Fruit fly (Drosophila melanogaster) whole organism, embryonic: Measurements from ENCODE around the gene Catsup.

ENCODE experiments used
- Asciz ChIP-seq: fragments of 200-800 bp; sonication (Bioruptor generic); optimal IDR thresholded peaks from 2 replicates; lab custom pipeline; 2017; ENCODE audit warnings: missing biosample characterization, mild to moderate bottlenecking, missing genetic modification characterization, missing genetic modification reagents
- B-H1 ChIP-seq: fragments of 200-800 bp; sonication (Bioruptor generic); IDR thresholded peaks from 3 replicates; pipeline ENCODE4 v1.3.6; 2022; ENCODE audit warnings: missing biosample characterization, missing genetic modification characterization
- CG10543 ChIP-seq: fragments of 200-800 bp; sonication (Bioruptor generic); optimal IDR thresholded peaks from 3 replicates; lab custom pipeline; 2017; ENCODE audit warnings: missing biosample characterization, mild to moderate bottlenecking, missing genetic modification characterization, moderate library complexity
- CG12219 ChIP-seq: fragments of 200-800 bp; sonication (Bioruptor generic); optimal IDR thresholded peaks from 3 replicates; lab custom pipeline; 2018; ENCODE audit warnings: missing biosample characterization, mild to moderate bottlenecking, missing genetic modification characterization
- CG12299 ChIP-seq: fragments of 200-800 bp; sonication (Bioruptor generic); optimal IDR thresholded peaks from 2 replicates; lab custom pipeline; 2018; ENCODE audit warnings: missing biosample characterization, mild to moderate bottlenecking, missing genetic modification characterization
- CG14860 ChIP-seq: fragments of 200-800 bp; sonication (Bioruptor generic); IDR thresholded peaks from 3 replicates; pipeline ENCODE4 v1.3.6; 2022; ENCODE audit warnings: missing biosample characterization, missing genetic modification characterization; ENCODE audit not compliant: partially characterized antibody
- CG15269 ChIP-seq: fragments of 200-800 bp; sonication (Bioruptor generic); optimal IDR thresholded peaks from 2 replicates; lab custom pipeline; 2018; ENCODE audit warnings: missing biosample characterization, mild to moderate bottlenecking, missing genetic modification characterization, moderate library complexity
- CG2678 ChIP-seq: fragments of 200-800 bp; sonication (Bioruptor generic); optimal IDR thresholded peaks from 3 replicates; lab custom pipeline; 2019; ENCODE audit warnings: missing biosample characterization, mild to moderate bottlenecking, missing genetic modification characterization, moderate library complexity
- CG34376 ChIP-seq: fragments of 200-800 bp; sonication (Bioruptor generic); optimal IDR thresholded peaks from 2 replicates; lab custom pipeline; 2018; ENCODE audit warnings: missing biosample characterization, mild to moderate bottlenecking, missing genetic modification characterization
- CG42726 ChIP-seq: fragments of 200-800 bp; sonication (Bioruptor generic); IDR thresholded peaks from 2 replicates; pipeline ENCODE4 v1.3.6; 2022; ENCODE audit warnings: missing biosample characterization, missing genetic modification characterization; ENCODE audit not compliant: partially characterized antibody
- CG4424 ChIP-seq: fragments of 200-800 bp; sonication (Bioruptor generic); optimal IDR thresholded peaks from 3 replicates; lab custom pipeline; 2016; ENCODE audit warnings: missing biosample characterization, missing genetic modification characterization
- CG9727 ChIP-seq: fragments of 200-800 bp; sonication (Bioruptor generic); optimal IDR thresholded peaks from 3 replicates; lab custom pipeline; 2017; ENCODE audit warnings: missing biosample characterization, mild to moderate bottlenecking, missing genetic modification characterization
- CG9797 ChIP-seq: fragments of 200-800 bp; sonication (Bioruptor generic); optimal IDR thresholded peaks from 3 replicates; lab custom pipeline; 2018; ENCODE audit warnings: missing biosample characterization, mild to moderate bottlenecking, missing genetic modification characterization
- CG9817 ChIP-seq: fragments of 200-800 bp; sonication (Bioruptor generic); optimal IDR thresholded peaks from 2 replicates; lab custom pipeline; 2018; ENCODE audit warnings: missing biosample characterization, mild to moderate bottlenecking, missing genetic modification characterization, moderate library complexity
- Chrac-16 ChIP-seq: fragments of 200-800 bp; sonication (Bioruptor generic); optimal IDR thresholded peaks from 3 replicates; lab custom pipeline; 2016; ENCODE audit warnings: missing biosample characterization, missing genetic modification characterization
- Dip3 ChIP-seq: fragments of 200-800 bp; sonication (Bioruptor generic); optimal IDR thresholded peaks from 3 replicates; lab custom pipeline; 2016; ENCODE audit warnings: missing biosample characterization, missing genetic modification characterization
- E2f2 ChIP-seq: fragments of 200-800 bp; sonication (Bioruptor generic); IDR thresholded peaks from 2 replicates; pipeline ENCODE4 v1.3.6; 2022; ENCODE audit warnings: missing biosample characterization, missing genetic modification characterization
- Ets97D ChIP-seq: fragments of 200-800 bp; sonication (Bioruptor generic); optimal IDR thresholded peaks from 3 replicates; lab custom pipeline; 2016; ENCODE audit warnings: missing biosample characterization, missing genetic modification characterization
- Gug ChIP-seq: fragments of 200-800 bp; sonication (Bioruptor generic); IDR thresholded peaks from 4 replicates; pipeline ENCODE4 v1.3.6; 2022; ENCODE audit warnings: missing biosample characterization, missing genetic modification characterization
- HmgD ChIP-seq: fragments of 200-800 bp; sonication (Bioruptor generic); optimal IDR thresholded peaks from 3 replicates; lab custom pipeline; 2016; ENCODE audit warnings: missing biosample characterization, missing genetic modification characterization
- Hmr ChIP-seq: fragments of 200-800 bp; sonication (Bioruptor generic); optimal IDR thresholded peaks from 3 replicates; lab custom pipeline; 2017; ENCODE audit warnings: mild to moderate bottlenecking, missing biosample characterization, missing genetic modification reagents, missing genetic modification characterization
- MESR4 ChIP-seq: fragments of 200-800 bp; sonication (Bioruptor generic); optimal IDR thresholded peaks from 2 replicates; lab custom pipeline; 2018; ENCODE audit warnings: missing biosample characterization, mild to moderate bottlenecking, missing genetic modification characterization, moderate library complexity
- Mad ChIP-seq: fragments of 200-800 bp; sonication (Bioruptor generic); optimal IDR thresholded peaks from 2 replicates; lab custom pipeline; 2016; ENCODE audit warnings: missing biosample characterization, missing genetic modification characterization
- Nf-YB ChIP-seq: fragments of 200-800 bp; sonication (Bioruptor generic); optimal IDR thresholded peaks from 3 replicates; lab custom pipeline; 2019; ENCODE audit warnings: missing biosample characterization, mild to moderate bottlenecking, missing genetic modification characterization, moderate library complexity
- Ravus ChIP-seq: fragments of 200-800 bp; sonication (Bioruptor generic); IDR thresholded peaks from 2 replicates; pipeline ENCODE4 v1.3.6; 2022; ENCODE audit warnings: missing biosample characterization, missing genetic modification characterization
- TFAM ChIP-seq: fragments of 200-800 bp; sonication (Bioruptor generic); optimal IDR thresholded peaks from 2 replicates; lab custom pipeline; 2017; ENCODE audit warnings: missing biosample characterization, missing genetic modification characterization, inconsistent platforms
- aop ChIP-seq: fragments of 200-800 bp; sonication (Bioruptor generic); IDR thresholded peaks from 2 replicates; pipeline ENCODE4 v1.3.6; 2022; ENCODE audit warnings: missing biosample characterization, missing genetic modification characterization
- cg ChIP-seq: fragments of 200-800 bp; sonication (Bioruptor generic); optimal IDR thresholded peaks from 3 replicates; lab custom pipeline; 2019; ENCODE audit warnings: missing biosample characterization, mild to moderate bottlenecking, missing genetic modification characterization, moderate library complexity
- exex ChIP-seq: fragments of 200-800 bp; sonication (Bioruptor generic); optimal IDR thresholded peaks from 4 replicates; lab custom pipeline; 2018; ENCODE audit warnings: missing biosample characterization, mild to moderate bottlenecking, missing genetic modification characterization, moderate library complexity
- ftz-f1 ChIP-seq: fragments of 200-800 bp; sonication (Bioruptor generic); optimal IDR thresholded peaks from 2 replicates; lab custom pipeline; 2016; ENCODE audit warnings: missing biosample characterization, missing genetic modification characterization
- gro ChIP-seq: fragments of 200-800 bp; sonication (Bioruptor generic); optimal IDR thresholded peaks from 2 replicates; lab custom pipeline; 2016; ENCODE audit warnings: missing biosample characterization, missing genetic modification characterization
- ind ChIP-seq: fragments of 200-800 bp; sonication (Bioruptor generic); optimal IDR thresholded peaks from 3 replicates; lab custom pipeline; 2016; ENCODE audit warnings: missing biosample characterization, missing genetic modification characterization
- jing ChIP-seq: fragments of 200-800 bp; sonication (Bioruptor generic); optimal IDR thresholded peaks from 2 replicates; lab custom pipeline; 2018; ENCODE audit warnings: missing biosample characterization, mild to moderate bottlenecking, missing genetic modification characterization
- kah ChIP-seq: fragments of 200-800 bp; sonication (Bioruptor generic); optimal IDR thresholded peaks from 2 replicates; lab custom pipeline; 2018; ENCODE audit warnings: missing biosample characterization, mild to moderate bottlenecking, missing genetic modification characterization
- kay ChIP-seq: fragments of 200-800 bp; sonication (Bioruptor generic); optimal IDR thresholded peaks from 2 replicates; lab custom pipeline; 2016; ENCODE audit warnings: missing biosample characterization, missing genetic modification characterization
- maf-S ChIP-seq: fragments of 200-800 bp; sonication (Bioruptor generic); optimal IDR thresholded peaks from 2 replicates; lab custom pipeline; 2016; ENCODE audit warnings: missing biosample characterization, missing genetic modification characterization
- mam ChIP-seq: fragments of 200-800 bp; sonication (Bioruptor generic); optimal IDR thresholded peaks from 3 replicates; lab custom pipeline; 2016; ENCODE audit warnings: missing biosample characterization, missing genetic modification characterization
- mirr ChIP-seq: fragments of 200-800 bp; sonication (Bioruptor generic); optimal IDR thresholded peaks from 3 replicates; lab custom pipeline; 2018; ENCODE audit warnings: missing biosample characterization, mild to moderate bottlenecking, missing genetic modification characterization
- otp ChIP-seq: fragments of 200-800 bp; sonication (Bioruptor generic); IDR thresholded peaks from 3 replicates; pipeline ENCODE4, ENCODE4 v1.3.6; 2022; ENCODE audit warnings: missing biosample characterization, missing genetic modification characterization
- pnt ChIP-seq: fragments of 200-800 bp; sonication (Bioruptor generic); optimal IDR thresholded peaks from 3 replicates; lab custom pipeline; 2016; ENCODE audit warnings: missing biosample characterization, missing genetic modification characterization
- sc ChIP-seq, 3 experiments: fragments of >200 bp in 2 of 3; fragments of 200-800 bp in 1 of 3; sonication (Bioruptor generic) in 1 of 3; optimal IDR thresholded peaks; 2 replicates in 2 of 3; 3 replicates in 1 of 3; lab custom pipeline; 2017; ENCODE audit warnings: mild to moderate bottlenecking in 1 of 3, missing biosample characterization in 1 of 3, missing genetic modification characterization in 1 of 3, missing genetic modification reagents in 1 of 3
- sd ChIP-seq: fragments of 200-800 bp; sonication (Bioruptor generic); optimal IDR thresholded peaks from 3 replicates; lab custom pipeline; 2018; ENCODE audit warnings: missing biosample characterization, mild to moderate bottlenecking, missing genetic modification characterization, moderate library complexity
- tll ChIP-seq, 2 experiments: fragments of 200-800 bp in 1 of 2; fragments of >200 bp in 1 of 2; sonication (Bioruptor generic) in 1 of 2; optimal IDR thresholded peaks; 2 replicates each; lab custom pipeline; 2017 to 2019; ENCODE audit warnings: missing biosample characterization in 2 of 2, missing genetic modification characterization in 2 of 2, mild to moderate bottlenecking in 1 of 2, moderate library complexity in 1 of 2

Gene Catsup

DNA sequence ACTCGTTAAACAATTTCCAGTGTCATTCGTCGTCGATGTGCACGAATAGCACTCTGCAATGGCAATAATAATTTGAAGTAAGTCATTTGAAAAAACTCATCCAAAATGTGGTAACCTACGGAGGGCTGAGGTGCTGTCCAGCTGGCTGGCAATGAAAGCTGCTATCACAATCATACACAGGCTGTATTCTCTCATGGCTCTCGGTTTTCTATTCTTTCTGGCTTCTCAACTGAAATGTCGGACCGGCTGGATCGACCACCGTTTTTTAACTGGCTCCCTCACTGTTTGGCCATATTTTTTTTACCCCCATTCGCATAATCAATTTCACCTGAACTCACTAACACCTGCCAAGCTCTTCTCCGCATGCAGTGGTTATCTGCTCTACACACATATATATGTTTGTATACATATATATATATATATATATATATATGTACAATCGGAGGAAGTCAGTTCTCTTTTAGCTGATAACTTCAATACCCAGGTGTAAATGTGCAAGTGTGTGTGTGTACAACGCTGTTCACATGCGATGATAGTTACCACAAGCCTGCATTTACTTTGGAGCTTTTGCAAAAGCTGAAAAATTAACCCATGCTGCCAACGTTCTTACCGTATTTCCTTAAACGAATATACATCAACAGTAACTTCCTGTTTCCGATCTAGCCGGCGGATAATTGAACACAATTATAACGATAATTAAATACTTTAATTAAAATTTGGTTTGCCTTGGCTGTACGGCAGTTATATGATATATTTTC lies 45.8 kb upstream of the Catsup start, which contains the start of gene CG10650 (continued):
- no peak for TF ChIP-seq Gug
- no peak for TF ChIP-seq ftz-f1 (GFP tag; lab: Kevin White, UChicago)
- peak; percentile 17 for TF ChIP-seq CG34376 (GFP tag; lab: Kevin White, UChicago)
- TF ChIP-seq Nf-YB = peak; percentile 10
- TF ChIP-seq CG9727 (GFP tag; lab: Kevin White, UChicago) = no peak
- peak; percentile 67 for TF ChIP-seq cg
- TF ChIP-seq pnt (GFP tag; lab: Kevin White, UChicago) = no peak
- TF ChIP-seq Dip3 (GFP tag; lab: Kevin White, UChicago) = no peak
- TF ChIP-seq Hmr (GFP tag; lab: Kevin White, UChicago) = no peak
- TF ChIP-seq HmgD (GFP tag; lab: Kevin White, UChicago) = no peak
- TF ChIP-seq CG12219 (GFP tag; lab: Kevin White, UChicago) = no peak
- TF ChIP-seq CG10543 (GFP tag; lab: Kevin White, UChicago) = peak; percentile 64
- TF ChIP-seq Mad (GFP tag; lab: Kevin White, UChicago) = no peak

DNA sequence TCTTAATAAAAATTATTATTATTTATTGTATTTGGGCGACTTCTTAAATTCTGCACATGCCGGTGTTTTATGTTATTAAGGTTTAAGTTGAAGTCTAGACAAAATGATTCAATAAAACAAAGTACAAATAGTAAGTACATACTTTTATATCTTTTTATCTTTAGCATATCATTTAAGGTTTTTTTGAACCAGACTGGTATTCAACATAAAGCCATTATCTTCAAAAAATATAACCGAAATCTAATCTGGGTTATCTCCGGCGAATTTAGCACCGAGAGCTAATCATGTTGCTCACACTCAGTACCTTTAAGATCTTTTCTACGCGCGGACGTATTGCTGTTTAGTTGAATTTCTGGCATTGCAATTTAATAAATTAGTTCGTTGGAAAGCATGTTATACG lies 44.5 kb upstream of the Catsup start, which contains the start of gene CG31792:
TSS of gene CG31792 (plus strand) at position 301 of the 400 bp plus-strand sequence.
- TF ChIP-seq CG2678 = peak; percentile 3
- TF ChIP-seq CG15269 (tag; lab: Kevin White, UChicago) = peak; percentile 18
- TF ChIP-seq exex (tag; lab: Kevin White, UChicago) = peak; percentile 48
- peak; percentile 4 for TF ChIP-seq sd (tag; lab: Kevin White, UChicago)
- no peak for TF ChIP-seq CG42726 (GFP tag; lab: Robert Waterston, UW)
- no peak for TF ChIP-seq Chrac-16 (GFP tag; lab: Kevin White, UChicago)
- TF ChIP-seq aop (GFP tag; lab: Robert Waterston, UW) = no peak
- TF ChIP-seq HmgD (GFP tag; lab: Kevin White, UChicago) = no peak
- TF ChIP-seq tll (GFP tag; optimal IDR thresholded peaks at IDR 0.05; lab: Kevin White, UChicago) = no peak
- TF ChIP-seq jing (GFP tag; lab: Kevin White, UChicago) = no peak
- no peak for TF ChIP-seq TFAM (GFP tag; lab: Kevin White, UChicago)
- TF ChIP-seq mam (GFP tag; lab: Kevin White, UChicago) = no peak
- TF ChIP-seq Asciz (GFP tag; lab: Kevin White, UChicago) = no peak
- TF ChIP-seq CG34376 (GFP tag; lab: Kevin White, UChicago) = peak; percentile 12

DNA sequence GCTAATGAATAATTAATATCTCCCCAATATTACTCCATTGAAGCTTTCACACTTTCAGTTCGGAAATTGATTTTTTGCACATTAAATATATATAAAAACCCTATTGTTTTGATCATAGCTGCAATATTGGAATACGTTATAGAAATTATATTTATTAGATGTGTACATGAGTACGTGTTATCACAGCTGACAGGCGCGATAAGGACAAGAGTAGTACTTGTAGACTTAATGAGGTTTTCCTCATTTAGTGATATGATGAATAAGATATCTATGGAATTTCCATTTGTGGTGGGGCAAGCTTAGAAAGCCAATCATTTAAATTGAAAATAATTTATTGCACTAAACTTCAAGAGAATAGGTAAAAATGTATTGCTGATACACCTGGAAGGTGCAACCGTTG lies 39.2 kb upstream of the Catsup start:
- no peak for TF ChIP-seq kah (GFP tag; lab: Kevin White, UChicago)
- peak; percentile 62 for TF ChIP-seq mirr (GFP tag; lab: Kevin White, UChicago)
- TF ChIP-seq exex (tag; lab: Kevin White, UChicago) = peak; percentile 66

DNA sequence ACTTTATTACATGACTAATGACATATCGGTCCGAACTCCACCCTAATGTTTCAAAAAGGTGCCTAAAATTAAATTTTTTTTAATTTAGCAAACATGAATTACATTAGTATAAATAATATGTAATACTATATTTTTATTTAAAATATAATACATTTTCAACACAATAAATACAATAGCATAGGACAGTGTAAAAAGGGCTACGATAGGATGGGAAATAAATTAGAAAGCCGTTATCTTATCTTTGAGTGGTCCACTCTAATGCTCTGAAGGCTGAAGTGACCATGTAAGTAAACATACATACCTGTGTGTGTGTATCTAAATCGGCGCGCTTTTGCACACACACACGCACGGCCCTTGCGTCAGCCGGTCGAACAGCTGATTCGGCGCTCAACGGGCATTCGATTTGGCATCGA lies 38.7 kb upstream of the Catsup start, which contains the start of gene CG31793:
TSS of gene CG31793 (plus strand) at position 409 of the 413 bp plus-strand sequence.
- TF ChIP-seq CG9817 (peak; percentile 20), CG9797 (GFP tag; lab: Kevin White, UChicago) (no peak), Ets97D (no peak), maf-S (GFP tag; lab: Kevin White, UChicago) (no peak), kay (GFP tag; lab: Kevin White, UChicago) (no peak), otp (no peak), CG12299 (tag; lab: Kevin White, UChicago) (peak; percentile 29), CG4424 (peak; percentile 23), E2f2 (GFP tag; lab: Robert Waterston, UW) (peak; percentile 48; the same call in 1 of the 2 replicates), gro (GFP tag; lab: Kevin White, UChicago) (peak; percentile 28), Ravus (GFP tag; lab: Robert Waterston, UW) (no peak), B-H1 (GFP tag; lab: Robert Waterston, UW) (no peak; the same call in 2 of the 3 replicates), CG12219 (GFP tag; lab: Kevin White, UChicago) (peak; percentile 7), ind (peak; percentile 33), sc (optimal IDR thresholded peaks at IDR 0.05; lab: Kevin White, UChicago) (no peak), sc (GFP tag; optimal IDR thresholded peaks at IDR 0.05; lab: Kevin White, UChicago) (no peak), CG14860 (no peak), MESR4 (GFP tag; lab: Kevin White, UChicago) (no peak), CG10543 (GFP tag; lab: Kevin White, UChicago) (peak; percentile 67)
